Fruit fly (Drosophila melanogaster): Measurements from ENCODE around the gene CG3226.

CG3226 gene

DNA sequence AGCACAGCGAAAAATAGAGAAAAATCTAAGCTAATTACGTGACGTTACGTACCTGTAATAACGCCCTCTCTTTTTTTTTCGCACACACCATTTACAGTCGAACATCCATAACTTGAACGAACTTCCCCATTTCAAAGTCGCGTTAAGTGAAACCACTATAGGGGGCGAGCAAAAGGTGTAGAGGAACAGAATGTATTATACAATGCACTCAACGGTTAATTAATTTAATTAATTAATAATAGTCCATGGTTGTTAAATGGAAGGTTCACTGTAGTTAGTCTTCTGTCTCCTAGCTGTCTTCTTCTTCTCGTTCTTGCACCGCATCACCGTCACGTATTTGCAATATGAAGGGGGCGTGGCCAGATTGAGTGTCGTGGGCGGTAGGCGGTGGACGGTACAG is 12.4 kb downstream of the CG3226 start:
- peak; percentile 39 for TF ChIP-seq ey (GFP tag; optimal IDR thresholded peaks at IDR 0.05)
- no peak for TF ChIP-seq Dfd (GFP tag; optimal IDR thresholded peaks at IDR 0.05)
- TF ChIP-seq h (GFP tag; optimal IDR thresholded peaks at IDR 0.05), result peak; percentile 7
- TF ChIP-seq fru (GFP tag; optimal IDR thresholded peaks at IDR 0.05), result peak; percentile 38
- peak in 1 of 2 experiments; percentile 56 for TF ChIP-seq foxo (GFP tag; optimal IDR thresholded peaks at IDR 0.05)
- TF ChIP-seq dsf (GFP tag; optimal IDR thresholded peaks at IDR 0.05; ENCODE audit: borderline replicate concordance), result no peak
- TF ChIP-seq woc (GFP tag; optimal IDR thresholded peaks at IDR 0.05), result no peak

DNA sequence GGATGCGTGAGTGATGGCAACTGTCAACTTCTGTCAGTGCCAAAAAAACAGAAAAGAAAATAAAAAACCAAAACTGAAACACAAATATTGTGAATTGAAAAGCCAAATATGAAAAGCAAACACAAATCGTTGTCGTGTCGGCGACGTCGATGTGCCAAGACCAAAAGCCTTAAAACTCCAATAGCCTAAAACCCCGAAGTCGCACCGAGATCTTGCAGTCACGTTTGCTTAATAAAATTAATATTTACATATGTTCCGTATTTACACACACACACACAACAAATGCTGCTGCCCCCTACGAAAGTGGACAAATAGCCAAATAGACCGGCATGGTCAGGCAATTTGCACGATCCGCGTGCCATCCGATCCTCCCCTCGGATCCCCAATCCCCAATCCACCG is 15.9 kb downstream of the CG3226 start:
- TF ChIP-seq CG32264 (GFP tag; optimal IDR thresholded peaks at IDR 0.05) (no peak), lola (GFP tag; optimal IDR thresholded peaks at IDR 0.05) (no peak), dsf (GFP tag; optimal IDR thresholded peaks at IDR 0.05; ENCODE audit: borderline replicate concordance) (no peak), ey (GFP tag; optimal IDR thresholded peaks at IDR 0.05) (no peak), Rel (GFP tag; optimal IDR thresholded peaks at IDR 0.05) (no peak), Rel (tag; optimal IDR thresholded peaks at IDR 0.05) (no peak)

DNA sequence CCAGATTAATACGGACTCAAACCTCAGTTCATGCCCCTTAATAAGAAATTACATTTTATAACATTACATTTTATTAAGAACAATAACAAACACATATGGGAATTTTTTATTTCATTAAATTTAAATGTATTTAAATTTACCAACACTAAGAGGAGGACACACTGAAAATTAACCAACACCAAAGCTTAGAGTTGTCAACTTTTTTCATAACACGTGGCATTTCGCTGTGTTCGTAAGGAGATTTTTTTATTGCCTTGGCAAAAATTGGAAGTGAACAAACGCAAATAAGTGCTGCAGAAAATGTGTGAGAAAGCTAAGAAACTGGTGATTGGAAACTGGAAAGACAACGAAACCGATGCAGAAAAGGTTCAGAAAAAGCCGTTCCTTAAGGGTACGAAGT is 20.4 kb downstream of the CG3226 start, which contains the start of gene CG14443:
Gene CG14443 (plus strand): TSS at position 301 of the 400 bp plus-strand sequence.
- TF ChIP-seq pan (optimal IDR thresholded peaks at IDR 0.05), result no peak
- no peak for TF ChIP-seq OdsH (GFP tag; optimal IDR thresholded peaks at IDR 0.05)
- no peak for TF ChIP-seq dsf (GFP tag; optimal IDR thresholded peaks at IDR 0.05; ENCODE audit: borderline replicate concordance)
- TF ChIP-seq br (GFP tag; optimal IDR thresholded peaks at IDR 0.05), result no peak
- no peak for TF ChIP-seq sage (GFP tag; optimal IDR thresholded peaks at IDR 0.05)
- no peak for TF ChIP-seq Dfd (GFP tag; optimal IDR thresholded peaks at IDR 0.05)
- no peak for TF ChIP-seq psq (GFP tag; optimal IDR thresholded peaks at IDR 0.05)
- TF ChIP-seq fru (GFP tag; optimal IDR thresholded peaks at IDR 0.05), result no peak
- TF ChIP-seq sv (GFP tag; optimal IDR thresholded peaks at IDR 0.05), result no peak
- no peak for TF ChIP-seq CG9705 (GFP tag; optimal IDR thresholded peaks at IDR 0.05)
- TF ChIP-seq Hr83 (GFP tag; optimal IDR thresholded peaks at IDR 0.05; ENCODE audit: poor library complexity, severe bottlenecking), result no peak
- TF ChIP-seq Hr78 (GFP tag; optimal IDR thresholded peaks at IDR 0.05), result no peak
- TF ChIP-seq brk (GFP tag; optimal IDR thresholded peaks at IDR 0.05), result no peak
- TF ChIP-seq Rel (GFP tag; optimal IDR thresholded peaks at IDR 0.05), result no peak
- no peak for TF ChIP-seq Rel (tag; optimal IDR thresholded peaks at IDR 0.05)
- no peak for TF ChIP-seq ey (GFP tag; optimal IDR thresholded peaks at IDR 0.05)
- no peak for TF ChIP-seq usp (GFP tag; optimal IDR thresholded peaks at IDR 0.05)
- TF ChIP-seq h (GFP tag; optimal IDR thresholded peaks at IDR 0.05), result no peak

DNA sequence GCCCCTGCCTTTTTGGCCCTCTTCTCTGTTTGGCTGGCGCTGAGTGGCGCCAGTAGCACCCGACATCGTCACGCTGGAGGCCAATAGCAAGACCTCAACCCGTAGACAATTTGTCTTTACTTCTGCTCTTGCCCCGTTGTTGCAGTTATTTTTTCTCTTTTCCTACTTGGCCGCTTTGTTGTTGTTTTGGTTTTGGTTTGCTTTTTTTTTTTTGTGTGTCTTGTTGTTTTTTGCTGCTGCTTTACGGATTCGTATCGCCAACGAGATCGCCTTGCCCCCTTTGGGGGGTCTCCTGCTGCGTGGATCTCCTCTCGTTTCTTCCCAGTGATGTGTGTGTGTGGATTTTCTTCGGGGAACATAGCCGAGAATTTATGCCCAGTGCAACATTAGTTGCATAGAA is 22.2 kb downstream of the CG3226 start:
- TF ChIP-seq sage (GFP tag; optimal IDR thresholded peaks at IDR 0.05) (no peak), Vsx2 (GFP tag; optimal IDR thresholded peaks at IDR 0.05; ENCODE audit: partially characterized antibody) (no peak), tai (GFP tag; optimal IDR thresholded peaks at IDR 0.05) (no peak), Hr78 (GFP tag; optimal IDR thresholded peaks at IDR 0.05) (no peak), Dif (GFP tag; optimal IDR thresholded peaks at IDR 0.05; ENCODE audit: partially characterized antibody) (no peak), dmrt93B (GFP tag; optimal IDR thresholded peaks at IDR 0.05) (no peak), Myc (optimal IDR thresholded peaks at IDR 0.05) (no peak), CrebA (GFP tag; optimal IDR thresholded peaks at IDR 0.05; ENCODE audit: borderline replicate concordance) (no peak), br (GFP tag; optimal IDR thresholded peaks at IDR 0.05) (no peak), Hr83 (GFP tag; optimal IDR thresholded peaks at IDR 0.05; ENCODE audit: poor library complexity, severe bottlenecking) (no peak)

DNA sequence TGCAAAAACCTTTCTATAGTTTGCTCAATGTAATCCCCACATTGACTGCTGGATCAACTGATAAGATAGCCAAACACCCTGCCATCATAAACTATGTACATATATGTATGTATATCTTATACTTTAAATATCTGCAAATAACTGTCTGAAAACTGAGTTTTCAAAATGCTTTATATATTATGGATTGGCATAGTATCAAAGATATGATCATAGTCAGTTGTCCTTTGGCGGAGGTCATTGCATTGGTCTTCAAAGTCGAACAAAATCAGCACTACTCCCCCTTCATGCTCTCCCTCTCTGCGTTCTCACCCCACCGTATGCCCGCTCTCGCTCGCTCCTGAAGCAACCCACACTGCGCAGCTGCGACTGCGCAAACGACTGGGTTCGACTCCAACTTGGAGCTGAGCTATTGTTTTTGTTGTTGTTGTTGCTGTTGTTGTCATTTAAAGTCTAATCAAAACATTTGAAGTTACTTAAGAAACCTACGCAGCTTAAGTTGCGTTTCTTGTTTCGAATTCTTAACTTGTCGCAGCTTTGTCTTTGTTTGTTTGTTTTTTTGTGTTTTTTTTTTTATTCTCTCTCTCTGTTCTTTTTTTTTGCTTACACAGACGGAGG is 29.0 kb downstream of the CG3226 start:
- TF ChIP-seq Abd-B (GFP tag; optimal IDR thresholded peaks at IDR 0.05), result no peak
- no peak for TF ChIP-seq Hr83 (GFP tag; optimal IDR thresholded peaks at IDR 0.05; ENCODE audit: poor library complexity, severe bottlenecking)
- TF ChIP-seq br (GFP tag; optimal IDR thresholded peaks at IDR 0.05), result no peak
- TF ChIP-seq ey (GFP tag; optimal IDR thresholded peaks at IDR 0.05), result peak; percentile 36
- TF ChIP-seq Rel (GFP tag; optimal IDR thresholded peaks at IDR 0.05), result no peak
- no peak for TF ChIP-seq Rel (tag; optimal IDR thresholded peaks at IDR 0.05)
- no peak for TF ChIP-seq Mio (GFP tag; optimal IDR thresholded peaks at IDR 0.05)
- no peak for TF ChIP-seq tai (GFP tag; optimal IDR thresholded peaks at IDR 0.05)
- no peak for TF ChIP-seq Myc (optimal IDR thresholded peaks at IDR 0.05)
- no peak for TF ChIP-seq Sp1 (GFP tag; optimal IDR thresholded peaks at IDR 0.05)
- no peak for TF ChIP-seq pan (optimal IDR thresholded peaks at IDR 0.05)
- no peak for TF ChIP-seq Dfd (GFP tag; optimal IDR thresholded peaks at IDR 0.05)
- TF ChIP-seq Jra (GFP tag; optimal IDR thresholded peaks at IDR 0.05), result no peak
- peak; percentile 29 for TF ChIP-seq fru (GFP tag; optimal IDR thresholded peaks at IDR 0.05)
- TF ChIP-seq lola (GFP tag; optimal IDR thresholded peaks at IDR 0.05), result no peak
- no peak for TF ChIP-seq brk (GFP tag; optimal IDR thresholded peaks at IDR 0.05)
- TF ChIP-seq Vsx2 (GFP tag; optimal IDR thresholded peaks at IDR 0.05; ENCODE audit: partially characterized antibody), result no peak
- TF ChIP-seq sv (GFP tag; optimal IDR thresholded peaks at IDR 0.05), result no peak
- no peak for TF ChIP-seq HLH106 (tag; optimal IDR thresholded peaks at IDR 0.05)
- no peak for TF ChIP-seq dsf (GFP tag; optimal IDR thresholded peaks at IDR 0.05; ENCODE audit: borderline replicate concordance)
- TF ChIP-seq usp (GFP tag; optimal IDR thresholded peaks at IDR 0.05), result no peak
- no peak for TF ChIP-seq OdsH (GFP tag; optimal IDR thresholded peaks at IDR 0.05)
- no peak for TF ChIP-seq jim (GFP tag; optimal IDR thresholded peaks at IDR 0.05)
- peak; percentile 11 for TF ChIP-seq woc (GFP tag; optimal IDR thresholded peaks at IDR 0.05)
- no peak for TF ChIP-seq Dif (GFP tag; optimal IDR thresholded peaks at IDR 0.05; ENCODE audit: partially characterized antibody)
- TF ChIP-seq rgr (GFP tag; optimal IDR thresholded peaks at IDR 0.05), result peak; percentile 27
- no peak for TF ChIP-seq Hr78 (GFP tag; optimal IDR thresholded peaks at IDR 0.05)
- TF ChIP-seq GATAd (GFP tag; optimal IDR thresholded peaks at IDR 0.05), result no peak
- no peak for TF ChIP-seq CrebA (GFP tag; optimal IDR thresholded peaks at IDR 0.05; ENCODE audit: borderline replicate concordance)
- TF ChIP-seq N (GFP tag; optimal IDR thresholded peaks at IDR 0.05), result no peak
